Fruit fly (Drosophila melanogaster) whole organism, embryonic: ENCODE measurements around the gene SmydA-2.

ENCODE experiments used
- Adf1 ChIP-seq: fragments of 200-800 bp; sonication (Bioruptor generic); IDR thresholded peaks from 2 replicates; pipeline ENCODE4 v1.3.6; 2022; ENCODE audit warnings: missing biosample characterization, missing genetic modification characterization
- CG10147 ChIP-seq: fragments of 200-800 bp; sonication (Bioruptor generic); optimal IDR thresholded peaks from 2 replicates; lab custom pipeline; 2019; ENCODE audit warnings: missing biosample characterization, mild to moderate bottlenecking, missing genetic modification characterization, moderate library complexity
- CG11247 ChIP-seq: fragments of 200-800 bp; sonication (Bioruptor generic); IDR thresholded peaks from 2 replicates; pipeline ENCODE4 v1.3.6; 2022; ENCODE audit warnings: missing biosample characterization, missing genetic modification characterization
- CG11504 ChIP-seq: fragments of 200-800 bp; sonication (Bioruptor generic); optimal IDR thresholded peaks from 3 replicates; lab custom pipeline; 2019; ENCODE audit warnings: missing biosample characterization, mild to moderate bottlenecking, missing genetic modification characterization, moderate library complexity
- CG11723 ChIP-seq: fragments of 200-800 bp; sonication (Bioruptor generic); optimal IDR thresholded peaks from 2 replicates; lab custom pipeline; 2017; ENCODE audit warnings: missing biosample characterization, mild to moderate bottlenecking, missing genetic modification characterization
- CG12391 ChIP-seq: fragments of 200-800 bp; sonication (Bioruptor generic); optimal IDR thresholded peaks from 3 replicates; lab custom pipeline; 2018; ENCODE audit warnings: missing biosample characterization, mild to moderate bottlenecking, missing genetic modification characterization, moderate library complexity
- CG14667 ChIP-seq: fragments of 200-800 bp; sonication (Bioruptor generic); IDR thresholded peaks from 2 replicates; pipeline ENCODE4 v1.3.6; 2022; ENCODE audit warnings: missing biosample characterization, missing genetic modification characterization
- CG15269 ChIP-seq: fragments of 200-800 bp; sonication (Bioruptor generic); optimal IDR thresholded peaks from 2 replicates; lab custom pipeline; 2018; ENCODE audit warnings: missing biosample characterization, mild to moderate bottlenecking, missing genetic modification characterization, moderate library complexity
- CG1529 ChIP-seq: fragments of 200-800 bp; sonication (Bioruptor generic); optimal IDR thresholded peaks from 3 replicates; lab custom pipeline; 2018; ENCODE audit warnings: missing biosample characterization, missing genetic modification characterization
- CG16779 ChIP-seq: fragments of 200-800 bp; sonication (Bioruptor generic); IDR thresholded peaks from 2 replicates; pipeline ENCODE4 v1.3.6; 2022; ENCODE audit warnings: missing biosample characterization, missing genetic modification characterization
- CG17361 ChIP-seq: fragments of 200-800 bp; sonication (Bioruptor generic); IDR thresholded peaks from 3 replicates; pipeline ENCODE4 v1.3.6; 2022; ENCODE audit warnings: missing biosample characterization, missing genetic modification characterization
- CG2199 ChIP-seq: fragments of 200-800 bp; sonication (Bioruptor generic); IDR thresholded peaks from 3 replicates; pipeline ENCODE4 v1.3.6; 2022; ENCODE audit warnings: missing biosample characterization, missing genetic modification characterization
- CG32772 ChIP-seq: fragments of 200-800 bp; sonication (Bioruptor generic); IDR thresholded peaks from 2 replicates; pipeline ENCODE4 v1.3.6; 2022; ENCODE audit warnings: missing biosample characterization, missing genetic modification characterization
- CG3995 ChIP-seq: fragments of 200-800 bp; sonication (Bioruptor generic); optimal IDR thresholded peaks from 3 replicates; lab custom pipeline; 2016; ENCODE audit warnings: missing biosample characterization, missing genetic modification characterization
- CG5180 ChIP-seq: fragments of 200-800 bp; sonication (Bioruptor generic); optimal IDR thresholded peaks from 3 replicates; lab custom pipeline; 2017; ENCODE audit warnings: missing biosample characterization, missing genetic modification characterization, mild to moderate bottlenecking, moderate library complexity, missing genetic modification reagents
- CG6654 ChIP-seq: fragments of 200-800 bp; sonication (Bioruptor generic); optimal IDR thresholded peaks from 2 replicates; lab custom pipeline; 2017; ENCODE audit warnings: missing biosample characterization, mild to moderate bottlenecking, missing genetic modification characterization
- CG7372 ChIP-seq: fragments of 200-800 bp; sonication (Bioruptor generic); IDR thresholded peaks from 2 replicates; pipeline ENCODE4 v1.3.6; 2022; ENCODE audit warnings: missing biosample characterization, missing genetic modification characterization
- CrebB ChIP-seq: fragments of 200-800 bp; sonication (Bioruptor generic); optimal IDR thresholded peaks from 3 replicates; lab custom pipeline; 2018; ENCODE audit warnings: missing biosample characterization, mild to moderate bottlenecking, missing genetic modification characterization
- D19B ChIP-seq: fragments of 200-800 bp; sonication (Bioruptor generic); optimal IDR thresholded peaks from 2 replicates; lab custom pipeline; 2017; ENCODE audit warnings: missing biosample characterization, mild to moderate bottlenecking, missing genetic modification characterization
- Dp ChIP-seq: fragments of 200-800 bp; sonication (Bioruptor generic); optimal IDR thresholded peaks from 2 replicates; lab custom pipeline; 2018; ENCODE audit warnings: missing biosample characterization, mild to moderate bottlenecking, missing genetic modification characterization, moderate library complexity
- Drgx ChIP-seq: fragments of 200-800 bp; sonication (Bioruptor generic); IDR thresholded peaks from 2 replicates; pipeline ENCODE4 v1.3.6; 2022; ENCODE audit warnings: missing biosample characterization, missing genetic modification characterization
- E2f2 ChIP-seq: fragments of 200-800 bp; sonication (Bioruptor generic); IDR thresholded peaks from 2 replicates; pipeline ENCODE4 v1.3.6; 2022; ENCODE audit warnings: missing biosample characterization, missing genetic modification characterization
- Eip74EF ChIP-seq, 2 experiments: fragments of 200-800 bp in 1 of 2; fragments of >200 bp in 1 of 2; sonication (Bioruptor generic) in 1 of 2; optimal IDR thresholded peaks; 2 replicates each; lab custom pipeline; 2017 to 2019; ENCODE audit warnings: missing biosample characterization in 2 of 2, missing genetic modification characterization in 2 of 2, mild to moderate bottlenecking in 1 of 2, moderate library complexity in 1 of 2
- Ets65A ChIP-seq: fragments of 200-800 bp; sonication (Bioruptor generic); peaks from one replicate; lab custom pipeline; 2016; ENCODE audit warnings: missing biosample characterization, missing genetic modification characterization
- Med ChIP-seq: fragments of 200-800 bp; sonication (Bioruptor generic); peaks from one replicate; lab custom pipeline; 2016; ENCODE audit warnings: missing biosample characterization, missing genetic modification characterization, mild to moderate bottlenecking, inconsistent platforms, moderate library complexity
- Nf-YB ChIP-seq: fragments of 200-800 bp; sonication (Bioruptor generic); optimal IDR thresholded peaks from 3 replicates; lab custom pipeline; 2019; ENCODE audit warnings: missing biosample characterization, mild to moderate bottlenecking, missing genetic modification characterization, moderate library complexity
- Ravus ChIP-seq: fragments of 200-800 bp; sonication (Bioruptor generic); IDR thresholded peaks from 2 replicates; pipeline ENCODE4 v1.3.6; 2022; ENCODE audit warnings: missing biosample characterization, missing genetic modification characterization
- Sin3A ChIP-seq: fragments of >200 bp; optimal IDR thresholded peaks from 2 replicates; lab custom pipeline; 2018
- Ssrp ChIP-seq: fragments of 200-800 bp; sonication (Bioruptor generic); optimal IDR thresholded peaks from 2 replicates; lab custom pipeline; 2018; ENCODE audit warnings: missing biosample characterization, mild to moderate bottlenecking, missing genetic modification characterization, moderate library complexity
- br ChIP-seq: fragments of >200 bp; optimal IDR thresholded peaks from 2 replicates; lab custom pipeline; 2017
- btn ChIP-seq: fragments of 200-800 bp; sonication (Bioruptor generic); optimal IDR thresholded peaks from 2 replicates; lab custom pipeline; 2016; ENCODE audit warnings: missing biosample characterization, missing genetic modification characterization
- caup ChIP-seq: fragments of 200-800 bp; sonication (Bioruptor generic); optimal IDR thresholded peaks from 3 replicates; lab custom pipeline; 2017; ENCODE audit warnings: missing biosample characterization, mild to moderate bottlenecking, missing genetic modification characterization, moderate library complexity; ENCODE audit not compliant: severe bottlenecking
- chm ChIP-seq: fragments of 200-800 bp; sonication (Bioruptor generic); IDR thresholded peaks from 2 replicates; pipeline ENCODE4 v1.3.6; 2022; ENCODE audit warnings: missing biosample characterization, missing genetic modification characterization
- fd3F ChIP-seq: fragments of 200-800 bp; sonication (Bioruptor generic); optimal IDR thresholded peaks from 2 replicates; lab custom pipeline; 2018; ENCODE audit warnings: missing biosample characterization, mild to moderate bottlenecking, missing genetic modification characterization, moderate library complexity
- ftz-f1 ChIP-seq: fragments of 200-800 bp; sonication (Bioruptor generic); optimal IDR thresholded peaks from 2 replicates; lab custom pipeline; 2016; ENCODE audit warnings: missing biosample characterization, missing genetic modification characterization
- klu ChIP-seq: fragments of 200-800 bp; sonication (Bioruptor generic); IDR thresholded peaks from 2 replicates; pipeline ENCODE4 v1.3.6; 2022; ENCODE audit warnings: missing biosample characterization, missing genetic modification characterization
- lilli ChIP-seq: fragments of 200-800 bp; sonication (Bioruptor generic); optimal IDR thresholded peaks from 3 replicates; lab custom pipeline; 2016; ENCODE audit warnings: missing biosample characterization, missing genetic modification characterization
- nom ChIP-seq: fragments of 200-800 bp; sonication (Bioruptor generic); optimal IDR thresholded peaks from 2 replicates; lab custom pipeline; 2017; ENCODE audit warnings: missing biosample characterization, missing genetic modification characterization, mild to moderate bottlenecking, moderate library complexity, missing genetic modification reagents
- pros ChIP-seq: fragments of 200-800 bp; sonication (Bioruptor generic); optimal IDR thresholded peaks from 3 replicates; lab custom pipeline; 2019; ENCODE audit warnings: missing biosample characterization, mild to moderate bottlenecking, missing genetic modification characterization, moderate library complexity
- salm ChIP-seq: fragments of 200-800 bp; sonication (Bioruptor generic); optimal IDR thresholded peaks from 2 replicates; lab custom pipeline; 2018; ENCODE audit warnings: missing biosample characterization, mild to moderate bottlenecking, missing genetic modification characterization
- sd ChIP-seq: fragments of 200-800 bp; sonication (Bioruptor generic); optimal IDR thresholded peaks from 3 replicates; lab custom pipeline; 2018; ENCODE audit warnings: missing biosample characterization, mild to moderate bottlenecking, missing genetic modification characterization, moderate library complexity
- sens ChIP-seq: fragments of 200-800 bp; sonication (Bioruptor generic); peaks from one replicate; lab custom pipeline; 2016; ENCODE audit warnings: missing biosample characterization, missing genetic modification characterization
- vvl ChIP-seq: fragments of 200-800 bp; sonication (Bioruptor generic); IDR thresholded peaks from 2 replicates; pipeline ENCODE4 v1.3.6; 2022; ENCODE audit warnings: missing biosample characterization, missing genetic modification characterization

SmydA-2 gene

DNA sequence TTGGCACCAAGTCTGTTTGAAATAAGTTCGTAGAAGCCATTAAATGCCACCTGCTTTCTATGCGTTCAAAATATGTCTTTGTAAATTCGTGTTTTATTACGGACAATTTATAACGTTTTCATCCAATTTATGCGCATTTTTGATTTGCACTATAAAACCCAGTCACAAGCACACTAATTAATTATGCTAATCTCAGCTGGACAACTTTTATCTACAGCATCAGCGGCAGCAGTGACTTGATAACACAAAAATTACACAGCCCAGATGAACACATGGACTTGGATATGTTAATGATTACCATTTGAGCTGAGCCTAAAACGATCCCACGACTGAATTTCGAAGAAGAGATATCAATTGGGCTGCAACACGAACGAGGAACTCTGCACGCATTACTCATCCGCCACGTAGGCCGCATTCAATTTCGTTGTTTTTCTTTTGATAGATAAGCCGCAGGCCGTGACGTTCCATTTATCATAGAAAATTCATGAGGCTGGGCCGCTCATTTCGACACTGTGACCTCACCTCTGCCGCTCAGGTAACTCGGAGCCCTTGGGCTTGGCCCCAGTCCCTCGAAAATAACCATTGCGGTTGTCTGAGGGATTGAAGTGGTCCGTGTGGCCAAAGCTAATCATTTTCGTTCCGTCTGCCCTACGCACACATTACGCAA lies 10.2 kb upstream of the SmydA-2 start (continued):
- TF ChIP-seq Dp (no peak), vvl (peak; percentile 84), pros (peak; percentile 74), Nf-YB (GFP tag; lab: Kevin White, UChicago) (no peak), CG16779 (GFP tag; lab: Robert Waterston, UW) (no peak), CG7372 (peak; percentile 61; the same call in 1 of the 2 replicates), chm (GFP tag; lab: Robert Waterston, UW) (0 out of 2 replicates have a peak, but pooled peaks have one; percentile 16), br (lab: Kevin White, UChicago) (no peak), Eip74EF (GFP tag; optimal IDR thresholded peaks at IDR 0.05; lab: Kevin White, UChicago) (peak in 1 of 2 experiments; percentile 22), CG15269 (tag; lab: Kevin White, UChicago) (peak; percentile 50), salm (peak; percentile 0), sd (no peak), lilli (GFP tag; lab: Kevin White, UChicago) (no peak)

- peak; percentile 40 for TF ChIP-seq sens
- no peak for TF ChIP-seq CG12391 (tag; lab: Kevin White, UChicago)
- peak; percentile 66; the same call in 1 of the 2 replicates for TF ChIP-seq Drgx (GFP tag; lab: Robert Waterston, UW)
These were observed 8.1 kb upstream of the SmydA-2 start for dm6 chr3L:19011174-19011573.

DNA sequence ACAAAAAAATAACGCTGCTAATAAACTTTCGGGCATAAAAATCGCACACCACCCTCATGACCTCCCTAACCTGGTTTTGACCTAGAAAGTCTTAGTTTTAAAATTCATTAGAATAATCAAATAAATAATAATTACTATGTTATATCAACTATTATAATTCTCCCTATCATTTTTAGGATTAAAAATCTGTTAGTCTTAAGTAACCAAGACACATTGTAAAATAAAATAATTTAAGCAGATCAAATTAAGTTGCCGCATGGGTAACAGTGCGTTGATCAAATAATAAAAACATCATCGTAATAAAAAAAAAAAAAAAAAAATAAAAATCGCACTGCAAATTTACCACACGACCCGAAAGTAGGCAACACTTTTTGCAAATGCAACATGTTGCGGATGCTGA lies 5.8 kb upstream of the SmydA-2 start:
- TF ChIP-seq CG5180 (GFP tag; lab: Kevin White, UChicago), result peak; percentile 55
- TF ChIP-seq CG11504, result peak; percentile 99

DNA sequence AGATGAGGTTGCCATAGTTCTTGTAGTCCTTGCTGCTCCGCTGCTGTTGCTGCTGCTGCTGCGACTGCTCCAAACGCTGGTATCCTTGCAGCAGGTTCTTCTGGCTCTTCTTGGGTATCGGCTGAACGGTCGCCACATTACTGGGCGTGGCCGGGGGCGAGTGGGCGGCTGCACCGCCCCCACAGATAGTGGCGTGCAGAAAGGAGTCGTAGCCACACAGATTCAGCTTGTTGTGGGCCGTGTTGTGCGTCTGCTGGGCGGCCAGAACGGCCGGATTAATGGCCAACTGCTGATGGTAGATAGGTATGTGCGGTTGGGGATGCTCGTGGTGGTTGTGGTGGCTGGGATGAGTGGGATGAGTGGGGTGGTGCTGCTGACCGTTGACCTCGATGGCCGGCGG lies 2.3 kb upstream of the SmydA-2 start:
- TF ChIP-seq Med, result peak; percentile 63
- no peak for TF ChIP-seq Ssrp
- TF ChIP-seq sens, result peak; percentile 70
- peak; percentile 90 for TF ChIP-seq Ets65A (GFP tag; lab: Kevin White, UChicago)
- TF ChIP-seq CG11247 (GFP tag; lab: Robert Waterston, UW), result no peak
- TF ChIP-seq, all 482 proteins: peak for 3

DNA sequence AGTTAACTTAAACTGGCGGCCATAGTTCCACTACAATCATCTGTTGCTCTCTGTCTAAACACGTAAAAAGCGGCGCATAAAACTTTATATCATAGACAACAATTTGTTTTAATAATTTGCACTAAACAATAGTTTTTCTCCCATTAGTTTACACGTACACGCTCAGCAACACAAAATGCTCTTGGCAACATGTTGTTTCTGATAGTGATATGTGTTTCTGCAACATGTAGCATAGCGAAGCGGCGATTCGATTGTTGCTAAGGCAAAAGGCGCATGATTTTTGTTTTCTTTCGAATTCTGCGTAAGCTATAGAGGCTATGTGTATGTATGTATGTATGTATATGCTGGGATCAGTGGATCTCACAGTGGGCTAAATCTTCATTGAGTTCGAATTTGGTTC lies 1.1 kb upstream of the SmydA-2 start:
- TF ChIP-seq CG6654 (GFP tag; lab: Kevin White, UChicago) (no peak), CG2199 (GFP tag; lab: Robert Waterston, UW) (0 out of 3 replicates have a peak, but pooled peaks have one; percentile 73), CG11504 (peak; percentile 99)

DNA sequence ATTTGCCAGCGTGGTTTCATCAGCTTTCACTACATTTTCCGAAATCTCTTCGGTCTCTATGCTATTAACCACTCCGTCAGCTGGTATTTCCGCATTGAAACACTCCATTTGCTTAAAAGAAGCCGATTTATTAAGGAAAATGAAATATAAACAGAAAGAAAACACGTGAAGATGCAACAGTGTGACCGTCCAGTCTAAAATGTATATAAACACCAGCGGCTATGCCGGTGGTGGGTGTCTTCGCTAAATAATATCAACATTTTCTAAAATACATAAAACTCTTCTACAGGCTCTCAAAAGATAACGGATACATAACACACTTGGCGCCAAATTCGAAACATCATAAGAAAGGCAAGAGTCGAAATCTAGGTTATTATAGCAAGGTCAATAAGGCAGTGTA lies 2.6 kb downstream of the SmydA-2 start, which contains the start of gene CG3808:
TSS of gene CG3808 (minus strand) at position 196 of the 400 bp plus-strand sequence.
- TF ChIP-seq CG12391 (tag; lab: Kevin White, UChicago), result peak; percentile 25
- TF ChIP-seq D19B (GFP tag; lab: Kevin White, UChicago), result no peak
- TF ChIP-seq CG10147 (GFP tag; lab: Kevin White, UChicago), result peak; percentile 43
- TF ChIP-seq CG11723 (GFP tag; lab: Kevin White, UChicago), result no peak
- TF ChIP-seq CG32772 (GFP tag; lab: Robert Waterston, UW), result no peak
- TF ChIP-seq fd3F (GFP tag; lab: Kevin White, UChicago), result no peak
- no peak for TF ChIP-seq klu
- TF ChIP-seq Sin3A (lab: Kevin White, UChicago), result peak; percentile 42
- TF ChIP-seq ftz-f1 (GFP tag; lab: Kevin White, UChicago), result peak; percentile 46
- no peak for TF ChIP-seq Ravus (GFP tag; lab: Robert Waterston, UW)
- TF ChIP-seq E2f2 (GFP tag; lab: Robert Waterston, UW), result peak; percentile 100
- no peak for TF ChIP-seq caup
- TF ChIP-seq CG3995, result no peak
- no peak for TF ChIP-seq CrebB
- no peak; the same call in 1 of the 2 replicates for TF ChIP-seq Adf1 (GFP tag; lab: Robert Waterston, UW)
- no peak for TF ChIP-seq nom (GFP tag; lab: Kevin White, UChicago)
- TF ChIP-seq CG14667 (GFP tag; lab: Robert Waterston, UW), result no peak
- TF ChIP-seq btn, result peak; percentile 4
- no peak for TF ChIP-seq CG1529 (GFP tag; lab: Kevin White, UChicago)
- 0 out of 3 replicates have a peak, but pooled peaks have one; percentile 27 for TF ChIP-seq CG17361 (GFP tag; lab: Robert Waterston, UW)
